Fruit fly (Drosophila melanogaster): ENCODE data around the gene CG43249.

CG43249 gene

dm6 chr3L:16339463-16339862, 35.4 kb downstream of the CG43249 start:
- no peak for TF ChIP-seq CG17801 (GFP tag; optimal IDR thresholded peaks at IDR 0.05; ENCODE audit: partially characterized antibody)

dm6 chr3L:16339873-16340272, 35.8 kb downstream of the CG43249 start:
- TF ChIP-seq CG17801 (GFP tag; optimal IDR thresholded peaks at IDR 0.05; ENCODE audit: partially characterized antibody): no peak

- no peak for TF ChIP-seq CG17801 (GFP tag; optimal IDR thresholded peaks at IDR 0.05; ENCODE audit: partially characterized antibody)
These were observed 41.9 kb downstream of the CG43249 start, which contains the start of gene CG33257 for dm6 chr3L:16346023-16346422. TSS of gene CG33257 (plus strand) at chr3L:16346323.

dm6 chr3L:16347914-16348313, 43.8 kb downstream of the CG43249 start, which contains the start of gene mRpS34:
TSS of gene mRpS34 (plus strand) at chr3L:16348074.
- no peak for TF ChIP-seq CG17801 (GFP tag; optimal IDR thresholded peaks at IDR 0.05; ENCODE audit: partially characterized antibody)

dm6 chr3L:16349686-16350085, 45.6 kb downstream of the CG43249 start:
- TF ChIP-seq CG17801 (GFP tag; optimal IDR thresholded peaks at IDR 0.05; ENCODE audit: partially characterized antibody): no peak

dm6 chr3L:16351770-16352429, 47.8 kb downstream of the CG43249 start, which contains the start of the genes Golgin104 and Tcs3:
TSS of gene Golgin104 (minus strand) at chr3L:16351951.
TSS of gene Tcs3 (plus strand) at chr3L:16351991.
- TF ChIP-seq CG17801 (GFP tag; optimal IDR thresholded peaks at IDR 0.05; ENCODE audit: partially characterized antibody): no peak

dm6 chr3L:16354197-16354596, 50.1 kb downstream of the CG43249 start, which contains the start of gene Pdh:
TSS of gene Pdh (minus strand) at chr3L:16354297.
- TF ChIP-seq CG17801 (GFP tag; optimal IDR thresholded peaks at IDR 0.05; ENCODE audit: partially characterized antibody): no peak

All from ovary, adult (tissue).